Fruit fly (Drosophila melanogaster): ENCODE data around the gene defl.

DNA sequence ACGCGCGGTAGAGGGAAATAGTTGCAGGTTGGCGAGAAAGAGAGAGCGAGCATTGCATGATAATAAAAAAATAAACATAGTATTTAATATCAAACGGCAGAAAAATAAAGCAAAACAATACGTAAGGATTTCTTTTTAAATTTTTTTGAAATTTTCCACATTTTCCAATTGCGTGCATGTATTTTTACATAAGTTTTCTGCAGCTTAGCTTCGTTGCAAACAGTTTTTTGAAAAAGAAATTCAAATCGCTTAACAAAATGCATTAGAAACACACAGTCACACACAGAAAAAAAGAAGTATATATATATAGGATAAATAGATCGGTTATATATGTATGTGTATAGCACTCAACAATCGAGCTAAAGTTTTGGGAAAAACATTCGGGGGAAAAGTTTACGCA, 34.5 kb upstream of the defl start:
- TF ChIP-seq CG9948 (tag; optimal IDR thresholded peaks at IDR 0.05) (no peak), CG8301 (tag; optimal IDR thresholded peaks at IDR 0.05) (no peak), Ets98B (GFP tag; IDR thresholded peaks at IDR 0.05) (no peak), EcR (GFP tag; optimal IDR thresholded peaks at IDR 0.05) (no peak), gl (tag; optimal IDR thresholded peaks at IDR 0.05) (no peak), CG8159 (tag; optimal IDR thresholded peaks at IDR 0.05) (no peak), D1 (tag; optimal IDR thresholded peaks at IDR 0.05) (no peak), CG12605 (GFP tag; IDR thresholded peaks at IDR 0.05) (no peak), CG4496 (GFP tag; IDR thresholded peaks at IDR 0.05) (no peak), CG17806 (tag; optimal IDR thresholded peaks at IDR 0.05) (no peak), CG32121 (GFP tag; IDR thresholded peaks at IDR 0.05) (no peak), CG10348 (GFP tag; IDR thresholded peaks at IDR 0.05) (no peak), CG13204 (GFP tag; optimal IDR thresholded peaks at IDR 0.05) (no peak)
